Worm (Caenorhabditis elegans) whole organism, midembryonic: ENCODE data around the gene tpi-1.

Experiments used
- T22C8.4 ChIP-seq: fragments of 200-800 bp; sonication (Bioruptor generic); IDR thresholded peaks from 2 replicates; pipeline ENCODE4 v1.3.6; 2022; ENCODE audit warnings: missing genetic modification characterization, missing compliant biosample characterization
- cog-1 ChIP-seq: sonication (generic microtip); optimal IDR thresholded peaks from 2 replicates; lab custom pipeline; 2016; ENCODE audit warnings: missing genetic modification characterization, missing compliant biosample characterization
- flt-1 ChIP-seq: fragments of 200-800 bp; sonication (Bioruptor generic); IDR thresholded peaks from 2 replicates; pipeline ENCODE4 v1.3.6; 2022; ENCODE audit warnings: missing genetic modification characterization, missing compliant biosample characterization
- klf-2 ChIP-seq: fragments of 200-800 bp; sonication (Bioruptor generic); conservative IDR thresholded peaks from 2 replicates; pipeline ENCODE4 v1.3.6; 2022; ENCODE audit warnings: missing genetic modification reagents, missing genetic modification characterization, missing compliant biosample characterization
- med-1 ChIP-seq: sonication (generic microtip); optimal IDR thresholded peaks from 2 replicates; lab custom pipeline; 2017; ENCODE audit warnings: missing genetic modification characterization, mild to moderate bottlenecking, missing compliant biosample characterization, antibody characterized with exemption, missing genetic modification reagents; ENCODE audit not compliant: insufficient read depth
- ref-1 ChIP-seq: fragments of 200-800 bp; sonication (Bioruptor generic); conservative IDR thresholded peaks from 2 replicates; pipeline ENCODE4 v1.3.6; 2022; ENCODE audit warnings: missing genetic modification reagents, missing genetic modification characterization, missing compliant biosample characterization
- tab-1 ChIP-seq: fragments of 200-800 bp; sonication (Bioruptor generic); IDR thresholded peaks from 2 replicates; pipeline ENCODE4 v1.3.6; 2022; ENCODE audit warnings: missing genetic modification characterization, missing compliant biosample characterization
- ztf-23 ChIP-seq: fragments of 200-800 bp; sonication (Bioruptor generic); IDR thresholded peaks from 2 replicates; pipeline ENCODE4 v1.3.6; 2022; ENCODE audit warnings: missing genetic modification reagents, missing genetic modification characterization, missing compliant biosample characterization
- ztf-29 ChIP-seq: fragments of 200-800 bp; sonication (Bioruptor generic); IDR thresholded peaks from 2 replicates; pipeline ENCODE4 v1.3.6; 2022; ENCODE audit warnings: missing genetic modification reagents, missing genetic modification characterization, missing compliant biosample characterization

- TF ChIP-seq ref-1 (GFP tag; lab: Robert Waterston, UW) (no peak), tab-1 (GFP tag; lab: Robert Waterston, UW) (no peak), cog-1 (tag; lab: Kevin White, UChicago) (no peak), klf-2 (GFP tag; lab: Robert Waterston, UW) (no peak), T22C8.4 (GFP tag; lab: Robert Waterston, UW) (no peak), flt-1 (GFP tag; lab: Robert Waterston, UW) (no peak), med-1 (no peak), ztf-23 (GFP tag; lab: Robert Waterston, UW) (no peak), ztf-29 (GFP tag; lab: Robert Waterston, UW) (no peak)
Measured at ce11 chrII:12039039-12039438, at the start of gene tpi-1.
